Worm (Caenorhabditis elegans) whole organism, L4 larva: ENCODE data around the gene sri-24.
A peak's percentile ranks its signal among the peaks of the same experiment; 100 is the strongest.

Source experiments
- D1046.2 ChIP-seq: fragments of 200-800 bp; sonication (Bioruptor generic); IDR thresholded peaks from 2 replicates; pipeline ENCODE4 v1.3.6; 2022; ENCODE audit warnings: missing genetic modification characterization, missing compliant biosample characterization
- F44E2.7 ChIP-seq: fragments of 200-800 bp; sonication (Bioruptor generic); IDR thresholded peaks from 2 replicates; pipeline ENCODE4 v2.1.2; 2022; ENCODE audit warnings: missing genetic modification characterization, missing compliant biosample characterization
- F49E8.2 ChIP-seq: sonication (generic microtip); optimal IDR thresholded peaks from 2 replicates; lab custom pipeline; 2016; ENCODE audit warnings: missing compliant biosample characterization, mild to moderate bottlenecking, missing genetic modification characterization, borderline replicate concordance
- R02D3.7 ChIP-seq: fragments of 150-350 bp; sonication (generic microtip); optimal IDR thresholded peaks from 3 replicates; lab custom pipeline; 2014; ENCODE audit warnings: missing biosample characterization, missing genetic modification characterization
- T26A8.4 ChIP-seq: fragments of 200-800 bp; sonication (Bioruptor generic); IDR thresholded peaks from 2 replicates; pipeline ENCODE4 v1.3.6; 2022; ENCODE audit warnings: missing genetic modification characterization, missing compliant biosample characterization
- Y105C5A.15 ChIP-seq: fragments of 200-800 bp; sonication (Bioruptor generic); IDR thresholded peaks from 2 replicates; pipeline ENCODE4 v1.3.6; 2022; ENCODE audit warnings: missing genetic modification characterization, missing compliant biosample characterization
- Y5F2A.4 ChIP-seq: fragments of 200-800 bp; sonication (Bioruptor generic); optimal IDR thresholded peaks from 2 replicates; lab custom pipeline; 2018; ENCODE audit warnings: mild to moderate bottlenecking, missing genetic modification characterization, missing compliant biosample characterization
- ZK546.5 ChIP-seq, 2 experiments: sonication (generic microtip); optimal IDR thresholded peaks; 2 replicates each; lab custom pipeline; 2017; ENCODE audit warnings: missing biosample characterization in 2 of 2, missing genetic modification characterization in 2 of 2
- aha-1 ChIP-seq: fragments of 150-350 bp; peaks from one replicate; lab custom pipeline; 2014; ENCODE audit warnings: missing biosample characterization, missing genetic modification characterization
- arid-1 ChIP-seq: fragments of 200-800 bp; sonication (Bioruptor generic); conservative IDR thresholded peaks from 2 replicates; pipeline ENCODE4 v1.3.6; 2022; ENCODE audit warnings: missing genetic modification reagents, missing genetic modification characterization, missing compliant biosample characterization
- ceh-28 ChIP-seq: fragments of 150-350 bp; optimal IDR thresholded peaks from 2 replicates; lab custom pipeline; 2014; ENCODE audit warnings: missing biosample characterization, missing genetic modification reagents, missing genetic modification characterization
- ceh-32 ChIP-seq: sonication (generic microtip); optimal IDR thresholded peaks from 2 replicates; lab custom pipeline; 2016; ENCODE audit warnings: mild to moderate bottlenecking, missing genetic modification characterization, missing compliant biosample characterization; ENCODE audit not compliant: poor library complexity
- ceh-44 ChIP-seq: fragments of 200-800 bp; sonication (Bioruptor generic); IDR thresholded peaks from 2 replicates; pipeline ENCODE4 v1.3.6; 2022; ENCODE audit warnings: missing genetic modification reagents, missing genetic modification characterization, missing compliant biosample characterization
- ceh-62 ChIP-seq: sonication (generic microtip); optimal IDR thresholded peaks from 2 replicates; lab custom pipeline; 2017; ENCODE audit warnings: missing biosample characterization, missing genetic modification characterization
- ceh-82 ChIP-seq: sonication (generic microtip); optimal IDR thresholded peaks from 2 replicates; lab custom pipeline; 2017; ENCODE audit warnings: missing biosample characterization, missing genetic modification characterization
- ctbp-1 ChIP-seq: fragments of 200-800 bp; sonication (Bioruptor generic); IDR thresholded peaks from 2 replicates; pipeline ENCODE4 v1.3.6; 2022; ENCODE audit warnings: missing genetic modification reagents, missing genetic modification characterization, missing compliant biosample characterization
- daf-8 ChIP-seq: fragments of 200-800 bp; sonication (Bioruptor generic); IDR thresholded peaks from 2 replicates; pipeline ENCODE4 v1.3.6; 2022; ENCODE audit warnings: missing genetic modification characterization, missing compliant biosample characterization
- dmd-8 ChIP-seq: fragments of 200-800 bp; sonication (Bioruptor generic); IDR thresholded peaks from 2 replicates; pipeline ENCODE4 v1.3.6; 2022; ENCODE audit warnings: missing genetic modification characterization, missing compliant biosample characterization
- dmd-9 ChIP-seq: fragments of 200-800 bp; sonication (Bioruptor generic); IDR thresholded peaks from 2 replicates; pipeline ENCODE4 v1.3.6; 2022; ENCODE audit warnings: missing genetic modification reagents, missing genetic modification characterization, missing compliant biosample characterization
- dve-1 ChIP-seq: sonication (generic microtip); optimal IDR thresholded peaks from 2 replicates; lab custom pipeline; 2017; ENCODE audit warnings: antibody characterized with exemption, mild to moderate bottlenecking, missing genetic modification characterization, missing compliant biosample characterization; ENCODE audit not compliant: insufficient read depth
- egl-27 ChIP-seq: sonication (generic microtip); optimal IDR thresholded peaks from 3 replicates; lab custom pipeline; 2017; ENCODE audit warnings: missing biosample characterization, missing genetic modification reagents, missing genetic modification characterization
- egl-43 ChIP-seq: fragments of 200-800 bp; sonication (Bioruptor generic); IDR thresholded peaks from 2 replicates; pipeline ENCODE4 v1.3.6; 2022; ENCODE audit warnings: missing genetic modification reagents, missing genetic modification characterization, missing compliant biosample characterization
- fkh-10 ChIP-seq: fragments of 150-350 bp; optimal IDR thresholded peaks from 2 replicates; lab custom pipeline; 2014; ENCODE audit warnings: missing biosample characterization, missing genetic modification reagents, missing genetic modification characterization
- fos-1 ChIP-seq: fragments of 150-350 bp; optimal IDR thresholded peaks from 2 replicates; lab custom pipeline; 2014; ENCODE audit warnings: missing biosample characterization, missing genetic modification characterization
- hif-1 ChIP-seq, 2 experiments: sonication (generic microtip); optimal IDR thresholded peaks; 2 replicates each; lab custom pipeline; 2016 to 2017; ENCODE audit warnings: missing compliant biosample characterization in 2 of 2, missing genetic modification characterization in 2 of 2, missing genetic modification reagents in 2 of 2, missing genotype in 2 of 2, mild to moderate bottlenecking in 1 of 2
- hlh-11 ChIP-seq: fragments of 200-800 bp; sonication (Bioruptor generic); optimal IDR thresholded peaks from 2 replicates; lab custom pipeline; 2018; ENCODE audit warnings: mild to moderate bottlenecking, missing genetic modification characterization, missing compliant biosample characterization
- hlh-30 ChIP-seq: sonication (generic microtip); optimal IDR thresholded peaks from 2 replicates; lab custom pipeline; 2017; ENCODE audit warnings: antibody characterized with exemption, mild to moderate bottlenecking, missing genetic modification characterization, missing compliant biosample characterization; ENCODE audit not compliant: insufficient read depth
- hmg-1.1 ChIP-seq: fragments of 200-800 bp; sonication (Bioruptor generic); IDR thresholded peaks from 2 replicates; pipeline ENCODE4 v1.3.6; 2022; ENCODE audit warnings: missing genetic modification reagents, missing genetic modification characterization, missing compliant biosample characterization
- jun-1 ChIP-seq: fragments of 150-350 bp; optimal IDR thresholded peaks from 2 replicates; lab custom pipeline; 2014; ENCODE audit warnings: missing biosample characterization, missing genetic modification reagents, missing genetic modification characterization
- lin-13 ChIP-seq: fragments of 150-350 bp; optimal IDR thresholded peaks from 2 replicates; lab custom pipeline; 2014; ENCODE audit warnings: missing biosample characterization, missing genetic modification reagents, missing genetic modification characterization
- lin-15B ChIP-seq: fragments of 150-350 bp; sonication (generic microtip); optimal IDR thresholded peaks from 3 replicates; lab custom pipeline; 2014; ENCODE audit warnings: missing biosample characterization, missing genetic modification characterization
- lin-39 ChIP-seq: fragments of 150-350 bp; optimal IDR thresholded peaks from 2 replicates; lab custom pipeline; 2014; ENCODE audit warnings: missing biosample characterization, missing genetic modification reagents, missing genetic modification characterization
- lsy-2 ChIP-seq, 2 experiments: fragments of 150-350 bp in 1 of 2; sonication (generic microtip) in 1 of 2; optimal IDR thresholded peaks; 2 replicates each; lab custom pipeline; 2014 to 2017; ENCODE audit warnings: missing biosample characterization in 2 of 2, missing genetic modification characterization in 2 of 2
- madf-9 ChIP-seq: fragments of 200-800 bp; sonication (Bioruptor generic); conservative IDR thresholded peaks from 2 replicates; pipeline ENCODE4 v1.3.6; 2022; ENCODE audit warnings: missing genetic modification reagents, missing genetic modification characterization, missing compliant biosample characterization
- mxl-2 ChIP-seq: fragments of 200-800 bp; sonication (Bioruptor generic); conservative IDR thresholded peaks from 2 replicates; pipeline ENCODE4 v1.3.6; 2022; ENCODE audit warnings: missing genetic modification reagents, missing genetic modification characterization, missing compliant biosample characterization
- mxl-3 ChIP-seq: fragments of 200-800 bp; sonication (Bioruptor generic); optimal IDR thresholded peaks from 2 replicates; lab custom pipeline; 2018; ENCODE audit warnings: mild to moderate bottlenecking, missing genetic modification characterization, missing compliant biosample characterization
- nhr-111 ChIP-seq: fragments of 200-800 bp; sonication (Bioruptor generic); optimal IDR thresholded peaks from 2 replicates; lab custom pipeline; 2018; ENCODE audit warnings: mild to moderate bottlenecking, missing genetic modification characterization, missing compliant biosample characterization
- nhr-237 ChIP-seq: sonication (generic microtip); optimal IDR thresholded peaks from 2 replicates; lab custom pipeline; 2017; ENCODE audit warnings: missing biosample characterization, missing genetic modification characterization
- nhr-42 ChIP-seq: fragments of 200-800 bp; sonication (Bioruptor generic); IDR thresholded peaks from 2 replicates; pipeline ENCODE4 v1.3.6; 2022; ENCODE audit warnings: missing genetic modification characterization, missing compliant biosample characterization
- nhr-48 ChIP-seq: sonication (generic microtip); optimal IDR thresholded peaks from 2 replicates; lab custom pipeline; 2016; ENCODE audit warnings: mild to moderate bottlenecking, missing genetic modification characterization, missing compliant biosample characterization
- nhr-76 ChIP-seq: fragments of 150-350 bp; optimal IDR thresholded peaks from 2 replicates; lab custom pipeline; 2014; ENCODE audit warnings: missing biosample characterization, missing genetic modification characterization
- skn-1 ChIP-seq: fragments of 150-350 bp; optimal IDR thresholded peaks from 2 replicates; lab custom pipeline; 2014; ENCODE audit warnings: missing biosample characterization, missing genetic modification characterization
- snpc-1.2 ChIP-seq: fragments of 200-800 bp; sonication (Bioruptor generic); IDR thresholded peaks from 2 replicates; pipeline ENCODE4 v1.3.6; 2022; ENCODE audit warnings: missing genetic modification reagents, missing genetic modification characterization, missing compliant biosample characterization
- snpc-4 ChIP-seq: fragments of 150-350 bp; optimal IDR thresholded peaks from 2 replicates; lab custom pipeline; 2014; ENCODE audit warnings: missing biosample characterization, missing genetic modification characterization
- spr-3 ChIP-seq: fragments of 200-800 bp; sonication (Bioruptor generic); optimal IDR thresholded peaks from 2 replicates; lab custom pipeline; 2018; ENCODE audit warnings: mild to moderate bottlenecking, missing genetic modification characterization, missing compliant biosample characterization
- tag-97 ChIP-seq: fragments of 200-800 bp; sonication (Bioruptor generic); IDR thresholded peaks from 2 replicates; pipeline ENCODE4 v1.3.6; 2022; ENCODE audit warnings: missing genetic modification characterization, missing compliant biosample characterization
- tra-1 ChIP-seq: fragments of 200-800 bp; sonication (Bioruptor generic); IDR thresholded peaks from 2 replicates; pipeline ENCODE4 v1.3.6; 2022; ENCODE audit warnings: missing genetic modification reagents, missing genetic modification characterization, missing compliant biosample characterization
- unc-130 ChIP-seq: sonication (generic microtip); optimal IDR thresholded peaks from 2 replicates; lab custom pipeline; 2016; ENCODE audit warnings: missing genetic modification reagents, missing genetic modification characterization, missing compliant biosample characterization
- unc-39 ChIP-seq: sonication (generic microtip); optimal IDR thresholded peaks from 2 replicates; lab custom pipeline; 2017; ENCODE audit warnings: missing biosample characterization, missing genetic modification characterization
- vab-7 ChIP-seq: fragments of 200-800 bp; sonication (Bioruptor generic); IDR thresholded peaks from 2 replicates; pipeline ENCODE4 v1.3.6; 2022; ENCODE audit warnings: missing genetic modification reagents, missing genetic modification characterization, missing compliant biosample characterization
- zfp-2 ChIP-seq: sonication (generic microtip); optimal IDR thresholded peaks from 2 replicates; lab custom pipeline; 2016; ENCODE audit warnings: mild to moderate bottlenecking, missing genetic modification characterization, missing compliant biosample characterization
- zip-2 ChIP-seq: fragments of 150-350 bp; optimal IDR thresholded peaks from 2 replicates; lab custom pipeline; 2014; ENCODE audit warnings: missing biosample characterization, missing genetic modification characterization

The sri-24 gene

DNA sequence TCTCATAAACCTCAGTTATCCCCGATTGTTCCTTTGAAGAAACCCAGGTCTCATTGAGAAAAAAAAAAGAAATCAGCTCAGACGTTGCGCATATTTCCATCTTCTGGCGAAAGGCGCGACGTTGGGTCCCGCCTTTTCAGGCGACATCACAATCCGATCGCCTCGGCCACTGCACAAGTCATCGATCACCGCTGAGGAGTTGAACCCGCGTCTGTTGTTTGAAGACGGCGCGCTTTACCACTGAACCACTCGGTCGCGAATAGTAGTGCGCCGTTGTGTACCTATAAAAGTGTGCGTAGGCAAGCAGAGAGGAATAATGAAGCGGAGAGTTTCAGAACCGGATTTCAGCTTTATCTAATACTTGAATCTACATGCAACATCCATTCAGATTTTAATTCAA is 21.1 kb upstream of the sri-24 start, which contains the start of gene Y75B12B.11 (continued):
- TF ChIP-seq mxl-2, result peak; percentile 90
- peak; percentile 94 for TF ChIP-seq Y105C5A.15
- peak; percentile 93 for TF ChIP-seq lin-13 (GFP tag; lab: Kevin White, UChicago)
- TF ChIP-seq ceh-44 (GFP tag; lab: Robert Waterston, UW), result peak; percentile 95
- TF ChIP-seq dmd-8, result peak; percentile 99
- TF ChIP-seq egl-43 (GFP tag; lab: Robert Waterston, UW), result peak; percentile 99
- no peak for TF ChIP-seq skn-1 (tag; lab: Kevin White, UChicago)
- peak; percentile 94 for TF ChIP-seq snpc-1.2 (GFP tag; lab: Robert Waterston, UW)
- TF ChIP-seq ceh-32 (tag; lab: Kevin White, UChicago), result peak; percentile 65
- no peak for TF ChIP-seq egl-27 (tag; lab: Kevin White, UChicago)
- peak; percentile 91 for TF ChIP-seq madf-9 (GFP tag; lab: Robert Waterston, UW)
- TF ChIP-seq dmd-9 (GFP tag; lab: Robert Waterston, UW), result peak; percentile 87
- TF ChIP-seq nhr-42 (GFP tag; lab: Robert Waterston, UW), result peak; percentile 91
- no peak for TF ChIP-seq nhr-237 (tag; lab: Kevin White, UChicago)
- no peak for TF ChIP-seq ceh-28 (tag; lab: Kevin White, UChicago)
- TF ChIP-seq ceh-62 (tag; lab: Kevin White, UChicago), result no peak
- TF ChIP-seq hlh-11 (tag; lab: Kevin White, UChicago), result peak; percentile 76
- TF ChIP-seq mxl-3 (GFP tag; lab: Kevin White, UChicago), result peak; percentile 81
- peak; percentile 57 for TF ChIP-seq jun-1 (tag; lab: Kevin White, UChicago)
- no peak for TF ChIP-seq lin-39 (tag; lab: Kevin White, UChicago)
- no peak for TF ChIP-seq tag-97 (GFP tag; lab: Robert Waterston, UW)
- TF ChIP-seq ctbp-1, result peak; percentile 93
- TF ChIP-seq lin-15B (tag; lab: Kevin White, UChicago), result peak; percentile 34
- peak; percentile 91 for TF ChIP-seq daf-8 (GFP tag; lab: Robert Waterston, UW)
- no peak for TF ChIP-seq ZK546.5 (tag; optimal IDR thresholded peaks at IDR 0.05; lab: Kevin White, UChicago)
- peak; percentile 83 for TF ChIP-seq nhr-48 (tag; lab: Kevin White, UChicago)
- peak; percentile 45 for TF ChIP-seq zip-2 (tag; lab: Kevin White, UChicago)
- TF ChIP-seq Y5F2A.4, result peak; percentile 94
- no peak for TF ChIP-seq fkh-10 (GFP tag; lab: Kevin White, UChicago)
- TF ChIP-seq snpc-4 (tag; lab: Kevin White, UChicago), result no peak
- peak; percentile 93 for TF ChIP-seq spr-3 (GFP tag; lab: Kevin White, UChicago)
- TF ChIP-seq tra-1 (GFP tag; lab: Robert Waterston, UW), result peak; percentile 95
- TF ChIP-seq ceh-82, result no peak
- no peak for TF ChIP-seq fos-1 (tag; lab: Kevin White, UChicago)
- peak; percentile 98 for TF ChIP-seq aha-1 (tag; lab: Kevin White, UChicago)
- TF ChIP-seq vab-7 (GFP tag; lab: Robert Waterston, UW), result peak; percentile 98
- no peak for TF ChIP-seq nhr-76 (tag; lab: Kevin White, UChicago)
- TF ChIP-seq F44E2.7 (GFP tag; lab: Robert Waterston, UW), result peak; percentile 98
- TF ChIP-seq T26A8.4, result peak; percentile 94
- peak; percentile 96 for TF ChIP-seq F49E8.2 (tag; lab: Kevin White, UChicago)
- peak; percentile 92 for TF ChIP-seq unc-130 (GFP tag; lab: Kevin White, UChicago)
- peak; percentile 78 for TF ChIP-seq hlh-30 (tag; lab: Kevin White, UChicago)
- peak; percentile 96 for TF ChIP-seq D1046.2 (GFP tag; lab: Robert Waterston, UW)
- TF ChIP-seq zfp-2, result peak; percentile 66
- peak; percentile 93 for TF ChIP-seq dve-1 (tag; lab: Kevin White, UChicago)
- peak; percentile 98 for TF ChIP-seq nhr-111 (GFP tag; lab: Kevin White, UChicago)
- peak; percentile 92 for TF ChIP-seq hmg-1.1 (GFP tag; lab: Robert Waterston, UW)
- TF ChIP-seq lsy-2 (tag; optimal IDR thresholded peaks at IDR 0.05; lab: Kevin White, UChicago), result peak in 1 of 2 experiments; percentile 79
- no peak for TF ChIP-seq unc-39 (tag; lab: Kevin White, UChicago)
- TF ChIP-seq R02D3.7 (tag; lab: Kevin White, UChicago), result no peak
- TF ChIP-seq hif-1 (tag; optimal IDR thresholded peaks at IDR 0.05; lab: Kevin White, UChicago), result peak; percentile 39 to 66
- peak; percentile 97 for TF ChIP-seq arid-1 (GFP tag; lab: Robert Waterston, UW)
